Worm (Caenorhabditis elegans): ENCODE measurements around the gene nhr-234.

DNA sequence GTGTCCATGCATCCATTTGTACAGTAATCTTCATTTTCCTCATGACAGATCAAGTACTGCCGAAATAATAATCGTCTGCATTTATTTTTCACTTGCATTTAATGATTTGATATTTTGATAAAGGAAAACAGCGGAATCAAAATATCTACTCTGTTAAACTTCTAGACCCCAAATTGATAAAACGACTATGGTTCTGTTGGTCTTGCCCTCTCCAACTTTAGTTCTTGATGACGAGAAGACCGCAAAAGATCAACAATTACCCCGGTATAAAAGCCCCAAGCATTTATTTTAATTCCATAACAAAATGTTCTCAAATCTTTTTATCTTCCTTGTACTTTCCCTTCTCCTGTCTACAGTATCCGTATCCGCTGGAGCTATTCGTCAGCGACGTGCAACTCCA is 27.8 kb upstream of the nhr-234 start, which contains the start of gene Y38E10A.9:
- TF ChIP-seq unc-39 (tag; optimal IDR thresholded peaks at IDR 0.05) (no peak), unc-62 (GFP tag; optimal IDR thresholded peaks at IDR 0.05) (no peak), sea-2 (GFP tag; optimal IDR thresholded peaks at IDR 0.05) (no peak), pha-4 (tag; optimal IDR thresholded peaks at IDR 0.05) (no peak), hmg-11 (tag; optimal IDR thresholded peaks at IDR 0.05) (no peak), fkh-10 (GFP tag; optimal IDR thresholded peaks at IDR 0.05) (no peak), ztf-11 (tag; optimal IDR thresholded peaks at IDR 0.05) (no peak), snpc-4 (tag; optimal IDR thresholded peaks at IDR 0.05) (no peak), lin-39 (tag; optimal IDR thresholded peaks at IDR 0.05) (no peak)
